Worm (Caenorhabditis elegans) whole organism, mixed stage, embryonic: ENCODE measurements around the gene C24H12.8.
A peak's percentile ranks its signal among the peaks of the same experiment; 100 is the strongest.
"Not testable (repeated sequence)": the region's sequence is repeated elsewhere in the genome, so short reads cannot be mapped to it uniquely, and the experiment has no call there.

Experiments used
- M03D4.4 ChIP-seq: sonication (generic microtip); optimal IDR thresholded peaks from 2 replicates; lab custom pipeline; 2017; ENCODE audit warnings: mild to moderate bottlenecking, missing genetic modification characterization, missing compliant biosample characterization
- bed-3 ChIP-seq: fragments of 200-800 bp; sonication (Bioruptor generic); optimal IDR thresholded peaks from 3 replicates; lab custom pipeline; 2018; ENCODE audit warnings: mild to moderate bottlenecking, missing genetic modification characterization, moderate library complexity, missing compliant biosample characterization
- blmp-1 ChIP-seq: fragments of 150-350 bp; optimal IDR thresholded peaks from 2 replicates; lab custom pipeline; 2014; ENCODE audit warnings: missing biosample characterization, missing genetic modification characterization
- ceh-39 ChIP-seq: fragments of 150-350 bp; optimal IDR thresholded peaks from 2 replicates; lab custom pipeline; 2014; ENCODE audit warnings: missing biosample characterization, missing genetic modification characterization
- ceh-43 ChIP-seq: fragments of 200-800 bp; sonication (Bioruptor generic); optimal IDR thresholded peaks from 2 replicates; lab custom pipeline; 2018; ENCODE audit warnings: mild to moderate bottlenecking, missing genetic modification characterization, moderate library complexity, missing compliant biosample characterization
- ces-1 ChIP-seq: fragments of 150-350 bp; optimal IDR thresholded peaks from 2 replicates; lab custom pipeline; 2014; ENCODE audit warnings: missing biosample characterization, missing genetic modification reagents, missing genetic modification characterization
- cnd-1 ChIP-seq: fragments of 200-800 bp; sonication (Bioruptor generic); optimal IDR thresholded peaks from 2 replicates; lab custom pipeline; 2018; ENCODE audit warnings: mild to moderate bottlenecking, missing genetic modification characterization, missing compliant biosample characterization
- drap-1 ChIP-seq: fragments of 200-800 bp; sonication (Bioruptor generic); optimal IDR thresholded peaks from 3 replicates; lab custom pipeline; 2018; ENCODE audit warnings: mild to moderate bottlenecking, missing genetic modification characterization, missing compliant biosample characterization
- elt-1 ChIP-seq: sonication (generic microtip); optimal IDR thresholded peaks from 2 replicates; lab custom pipeline; 2017; ENCODE audit warnings: missing genetic modification characterization, mild to moderate bottlenecking, missing compliant biosample characterization, antibody characterized with exemption, moderate library complexity, borderline replicate concordance; ENCODE audit not compliant: insufficient read depth
- elt-3 ChIP-seq: fragments of 150-350 bp; optimal IDR thresholded peaks from 2 replicates; lab custom pipeline; 2014; ENCODE audit warnings: missing biosample characterization, missing genetic modification characterization
- flh-1 ChIP-seq: fragments of 200-800 bp; sonication (Bioruptor generic); optimal IDR thresholded peaks from 2 replicates; lab custom pipeline; 2018; ENCODE audit warnings: mild to moderate bottlenecking, missing genetic modification characterization, moderate library complexity, missing compliant biosample characterization
- hlh-1 ChIP-seq: fragments of 150-350 bp; optimal IDR thresholded peaks from 2 replicates; lab custom pipeline; 2014; ENCODE audit warnings: missing biosample characterization, missing genetic modification reagents, missing genetic modification characterization
- lin-13 ChIP-seq: fragments of 150-350 bp; optimal IDR thresholded peaks from 2 replicates; lab custom pipeline; 2014; ENCODE audit warnings: missing biosample characterization, missing genetic modification characterization
- lin-32 ChIP-seq: fragments of 200-800 bp; sonication (Bioruptor generic); optimal IDR thresholded peaks from 2 replicates; lab custom pipeline; 2018; ENCODE audit warnings: mild to moderate bottlenecking, missing genetic modification characterization, missing compliant biosample characterization
- lsy-2 ChIP-seq: fragments of 150-350 bp; optimal IDR thresholded peaks from 2 replicates; lab custom pipeline; 2014; ENCODE audit warnings: missing biosample characterization, missing genetic modification characterization
- mab-5 ChIP-seq: fragments of 150-350 bp; optimal IDR thresholded peaks from 2 replicates; lab custom pipeline; 2014; ENCODE audit warnings: missing biosample characterization, missing genetic modification characterization
- mep-1 ChIP-seq: fragments of 150-350 bp; optimal IDR thresholded peaks from 2 replicates; lab custom pipeline; 2017; ENCODE audit warnings: missing biosample characterization, missing genetic modification reagents, missing genetic modification characterization, inconsistent platforms
- mls-2 ChIP-seq: sonication (generic microtip); optimal IDR thresholded peaks from 2 replicates; lab custom pipeline; 2016; ENCODE audit warnings: mild to moderate bottlenecking, missing genetic modification characterization, moderate library complexity, missing compliant biosample characterization
- nhr-12 ChIP-seq: fragments of 150-350 bp; optimal IDR thresholded peaks from 2 replicates; lab custom pipeline; 2014; ENCODE audit warnings: missing biosample characterization, missing genetic modification characterization
- nhr-2 ChIP-seq: fragments of 150-350 bp; optimal IDR thresholded peaks from 2 replicates; lab custom pipeline; 2014; ENCODE audit warnings: missing biosample characterization, missing genetic modification characterization
- nhr-237 ChIP-seq: fragments of 150-350 bp; optimal IDR thresholded peaks from 2 replicates; lab custom pipeline; 2014; ENCODE audit warnings: missing biosample characterization, missing genetic modification characterization
- nhr-28 ChIP-seq: fragments of 150-350 bp; optimal IDR thresholded peaks from 2 replicates; lab custom pipeline; 2014; ENCODE audit warnings: missing biosample characterization, missing genetic modification characterization
- nhr-76 ChIP-seq: sonication (generic microtip); optimal IDR thresholded peaks from 2 replicates; lab custom pipeline; 2017; ENCODE audit warnings: missing biosample characterization, missing genetic modification characterization
- pha-4 ChIP-seq: fragments of 150-350 bp; optimal IDR thresholded peaks from 2 replicates; lab custom pipeline; 2018; ENCODE audit warnings: missing biosample characterization, missing genetic modification reagents, missing genetic modification characterization
- sem-2 ChIP-seq: fragments of 200-800 bp; sonication (Bioruptor generic); optimal IDR thresholded peaks from 2 replicates; lab custom pipeline; 2018; ENCODE audit warnings: mild to moderate bottlenecking, missing genetic modification characterization, missing compliant biosample characterization
- snpc-4 ChIP-seq: fragments of 150-350 bp; optimal IDR thresholded peaks from 2 replicates; lab custom pipeline; 2014; ENCODE audit warnings: missing biosample characterization, missing genetic modification characterization
- sptf-1 ChIP-seq: sonication (generic microtip); optimal IDR thresholded peaks from 2 replicates; lab custom pipeline; 2017; ENCODE audit warnings: mild to moderate bottlenecking, missing genetic modification characterization, moderate library complexity, missing compliant biosample characterization
- tbx-8 ChIP-seq: fragments of 200-800 bp; sonication (Bioruptor generic); optimal IDR thresholded peaks from 2 replicates; lab custom pipeline; 2018; ENCODE audit warnings: mild to moderate bottlenecking, missing genetic modification characterization, moderate library complexity, missing compliant biosample characterization
- unc-120 ChIP-seq: sonication (generic microtip); optimal IDR thresholded peaks from 2 replicates; lab custom pipeline; 2017; ENCODE audit warnings: missing genetic modification characterization, missing compliant biosample characterization; ENCODE audit not compliant: poor library complexity, severe bottlenecking
- unc-39 ChIP-seq: fragments of 150-350 bp; optimal IDR thresholded peaks from 2 replicates; lab custom pipeline; 2014; ENCODE audit warnings: missing biosample characterization, missing genetic modification characterization
- unc-62 ChIP-seq: fragments of 150-350 bp; optimal IDR thresholded peaks from 2 replicates; lab custom pipeline; 2014; ENCODE audit warnings: missing biosample characterization, missing genetic modification reagents, missing genetic modification characterization
- zip-8 ChIP-seq: fragments of 150-350 bp; optimal IDR thresholded peaks from 2 replicates; lab custom pipeline; 2014; ENCODE audit warnings: missing biosample characterization, missing genetic modification characterization
- ztf-11 ChIP-seq: fragments of 150-350 bp; optimal IDR thresholded peaks from 2 replicates; lab custom pipeline; 2014; ENCODE audit warnings: missing biosample characterization, missing genetic modification characterization

The C24H12.8 gene

ce11 chrII:457790-458189 lies 34.8 kb upstream of the C24H12.8 start, which contains the start of gene gvd-1:
TSS of gene gvd-1 (minus strand) at chrII:457890.
- TF ChIP-seq lsy-2 = peak; percentile 27
- TF ChIP-seq bed-3 (GFP tag; lab: Kevin White, UChicago) = no peak

- peak; percentile 78 for TF ChIP-seq lin-13 (tag; lab: Kevin White, UChicago)
- TF ChIP-seq zip-8 = no peak
- TF ChIP-seq M03D4.4 = no peak
- TF ChIP-seq unc-62 (GFP tag; lab: Kevin White, UChicago) = no peak
- peak; percentile 90 for TF ChIP-seq lsy-2
- no peak for TF ChIP-seq unc-39
- no peak for TF ChIP-seq blmp-1
- TF ChIP-seq nhr-12 = no peak
- no peak for TF ChIP-seq pha-4
- TF ChIP-seq nhr-76 (tag; lab: Kevin White, UChicago) = no peak
- TF ChIP-seq tbx-8 = no peak
- no peak for TF ChIP-seq hlh-1 (tag; lab: Kevin White, UChicago)
Observed at ce11 chrII:456371-456770, 33.4 kb upstream of the C24H12.8 start.

- TF ChIP-seq bed-3 (GFP tag; lab: Kevin White, UChicago); unc-120 (tag; lab: Kevin White, UChicago); cnd-1: not testable (repeated sequence)
Observed at ce11 chrII:454646-455045, 31.7 kb upstream of the C24H12.8 start, which contains the start of gene W10D9.1. TSS of gene W10D9.1 (plus strand) at chrII:454946.

ce11 chrII:441102-441501 lies 18.1 kb upstream of the C24H12.8 start, which contains the start of gene C24H12.1:
TSS of gene C24H12.1 (plus strand) at chrII:441402.
- TF ChIP-seq ces-1 (GFP tag; lab: Kevin White, UChicago) = peak; percentile 17
- TF ChIP-seq, all 35 proteins: peak for 1; not testable (repeated sequence) for 34

ce11 chrII:437279-437678 lies 14.3 kb upstream of the C24H12.8 start:
- no peak for TF ChIP-seq M03D4.4
- no peak for TF ChIP-seq mab-5 (tag; lab: Kevin White, UChicago)
- TF ChIP-seq ceh-43 (GFP tag; lab: Kevin White, UChicago) = no peak
- no peak for TF ChIP-seq lsy-2
- no peak for TF ChIP-seq ces-1 (GFP tag; lab: Kevin White, UChicago)
- TF ChIP-seq blmp-1 = no peak
- no peak for TF ChIP-seq cnd-1
- no peak for TF ChIP-seq mls-2 (tag; lab: Kevin White, UChicago)
- no peak for TF ChIP-seq ztf-11
- TF ChIP-seq drap-1 (GFP tag; lab: Kevin White, UChicago) = no peak
- no peak for TF ChIP-seq lin-13 (tag; lab: Kevin White, UChicago)
- TF ChIP-seq mep-1 (tag; lab: Kevin White, UChicago) = no peak
- TF ChIP-seq lin-32 (GFP tag; lab: Kevin White, UChicago) = no peak
- no peak for TF ChIP-seq nhr-12
- no peak for TF ChIP-seq hlh-1 (tag; lab: Kevin White, UChicago)
- no peak for TF ChIP-seq nhr-76 (tag; lab: Kevin White, UChicago)
- TF ChIP-seq unc-120 (tag; lab: Kevin White, UChicago) = no peak
- TF ChIP-seq tbx-8 = no peak
- no peak for TF ChIP-seq sem-2

ce11 chrII:418782-419181 lies 4.2 kb downstream of the C24H12.8 start, which contains the start of gene C24H12.6:
TSS of gene C24H12.6 (minus strand) at chrII:418882.
- no peak for TF ChIP-seq unc-39
- TF ChIP-seq lsy-2 = no peak
- TF ChIP-seq snpc-4 (tag; lab: Kevin White, UChicago) = no peak
- no peak for TF ChIP-seq sptf-1
- no peak for TF ChIP-seq nhr-237 (tag; lab: Kevin White, UChicago)
- no peak for TF ChIP-seq ztf-11
- TF ChIP-seq unc-120 (tag; lab: Kevin White, UChicago) = no peak
- TF ChIP-seq tbx-8 = no peak
- TF ChIP-seq elt-3 (tag; lab: Kevin White, UChicago) = no peak
- TF ChIP-seq flh-1 (GFP tag; lab: Kevin White, UChicago) = no peak

- TF ChIP-seq unc-39 (no peak), sem-2 (no peak), blmp-1 (no peak), cnd-1 (no peak), bed-3 (GFP tag; lab: Kevin White, UChicago) (no peak), tbx-8 (no peak), nhr-237 (tag; lab: Kevin White, UChicago) (peak; percentile 67), flh-1 (GFP tag; lab: Kevin White, UChicago) (no peak), zip-8 (no peak), ceh-39 (tag; lab: Kevin White, UChicago) (peak; percentile 44), ces-1 (GFP tag; lab: Kevin White, UChicago) (peak; percentile 73), unc-120 (tag; lab: Kevin White, UChicago) (no peak), lin-32 (GFP tag; lab: Kevin White, UChicago) (no peak), lsy-2 (peak; percentile 81), unc-62 (GFP tag; lab: Kevin White, UChicago) (no peak), pha-4 (peak; percentile 72), hlh-1 (tag; lab: Kevin White, UChicago) (peak; percentile 15), mab-5 (tag; lab: Kevin White, UChicago) (no peak), lin-13 (tag; lab: Kevin White, UChicago) (peak; percentile 84), elt-1 (tag; lab: Kevin White, UChicago) (no peak), M03D4.4 (peak; percentile 47), snpc-4 (tag; lab: Kevin White, UChicago) (no peak), ztf-11 (no peak), nhr-2 (no peak), ceh-43 (GFP tag; lab: Kevin White, UChicago) (no peak), elt-3 (tag; lab: Kevin White, UChicago) (no peak), mls-2 (tag; lab: Kevin White, UChicago) (no peak), nhr-28 (no peak)
Observed at ce11 chrII:410832-411231, 12.2 kb downstream of the C24H12.8 start, which contains the start of the genes dnsn-1 and C24H12.4. TSS of gene dnsn-1 (minus strand) at chrII:410932. TSS of gene C24H12.4 (plus strand) at chrII:411222.
